Worm (Caenorhabditis elegans): ENCODE results near the gene soap-1.
A peak's percentile ranks its signal among the peaks of the same experiment; 100 is the strongest.

soap-1 gene

DNA sequence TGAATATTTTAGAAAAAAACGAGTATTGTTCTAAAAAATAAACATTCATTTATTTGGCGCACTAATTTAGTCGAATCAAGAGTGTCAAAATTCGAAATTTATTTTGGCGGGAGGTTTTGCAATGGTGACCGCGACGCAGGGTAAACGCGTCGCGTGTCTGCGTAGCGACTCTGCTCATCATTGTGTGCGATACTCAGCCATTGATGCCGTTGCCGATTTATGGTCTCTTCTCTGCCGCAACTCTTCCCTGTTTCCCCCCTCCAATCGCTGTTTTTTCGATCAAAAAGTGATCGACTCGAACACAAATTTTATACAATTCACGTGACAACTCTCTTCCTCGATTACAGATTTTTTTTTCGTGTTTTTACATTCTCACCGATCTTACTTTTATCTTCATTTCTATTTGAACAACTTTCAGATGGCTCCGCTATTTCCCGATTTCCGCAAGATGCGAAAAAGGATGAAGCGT lies 18.2 kb downstream of the soap-1 start, which contains the start of gene F09G2.2 (continued):
- TF ChIP-seq F49E8.2 (tag; optimal IDR thresholded peaks at IDR 0.05; ENCODE audit: insufficient read depth) (peak; percentile 9), F57A8.1 (GFP tag; optimal IDR thresholded peaks at IDR 0.05) (no peak), lag-1 (GFP tag; IDR thresholded peaks at IDR 0.05) (no peak), B0336.3 (GFP tag; IDR thresholded peaks at IDR 0.05) (peak; percentile 84), hmg-20 (GFP tag; IDR thresholded peaks at IDR 0.05) (0 out of 2 replicates have a peak, but pooled peaks have one; percentile 48), sea-2 (GFP tag; IDR thresholded peaks at IDR 0.05) (no peak), T07F8.4 (tag; optimal IDR thresholded peaks at IDR 0.05) (no peak), C06A6.2 (GFP tag; conservative IDR thresholded peaks at IDR 0.05) (no peak; the same call in 1 of the 2 replicates), dpff-1 (tag; optimal IDR thresholded peaks at IDR 0.05) (no peak), snpc-3.4 (tag; optimal IDR thresholded peaks at IDR 0.05) (peak; percentile 88), F37B4.10 (GFP tag; IDR thresholded peaks at IDR 0.05) (no peak), atf-7 (tag; optimal IDR thresholded peaks at IDR 0.05) (peak; percentile 14), rpc-1 (optimal IDR thresholded peaks at IDR 0.05) (no peak), rpc-1 (tag; optimal IDR thresholded peaks at IDR 0.05) (no peak), egl-18 (GFP tag; IDR thresholded peaks at IDR 0.05) (no peak), akir-1 (GFP tag; optimal IDR thresholded peaks at IDR 0.05) (no peak), cebp-2 (GFP tag; IDR thresholded peaks at IDR 0.05) (no peak), ztf-25 (GFP tag; IDR thresholded peaks at IDR 0.05) (0 out of 2 replicates have a peak, but pooled peaks have one; percentile 40), Y53F4B.3 (GFP tag; IDR thresholded peaks at IDR 0.05) (0 out of 2 replicates have a peak, but pooled peaks have one; percentile 10), dpl-1 (GFP tag; optimal IDR thresholded peaks at IDR 0.05) (peak; percentile 90), K12H6.12 (tag; optimal IDR thresholded peaks at IDR 0.05) (peak; percentile 79), mes-4 (tag; optimal IDR thresholded peaks at IDR 0.05) (no peak), nhr-90 (tag; optimal IDR thresholded peaks at IDR 0.05) (peak; percentile 8), ekl-4 (GFP tag; IDR thresholded peaks at IDR 0.05) (peak; percentile 96), zim-3 (tag; optimal IDR thresholded peaks at IDR 0.05) (no peak), lsl-1 (GFP tag; optimal IDR thresholded peaks at IDR 0.05) (peak; percentile 80), chd-7 (tag; optimal IDR thresholded peaks at IDR 0.05) (peak; percentile 33), pha-4 (tag; optimal IDR thresholded peaks at IDR 0.05) (peak; percentile 84), D2030.7 (GFP tag; IDR thresholded peaks at IDR 0.05) (peak; percentile 88), F33H1.4 (GFP tag; IDR thresholded peaks at IDR 0.05) (peak; percentile 79), B0035.1 (tag; optimal IDR thresholded peaks at IDR 0.05) (peak; percentile 0), rcor-1 (GFP tag; IDR thresholded peaks at IDR 0.05) (peak; percentile 93), K11D2.4 (GFP tag; IDR thresholded peaks at IDR 0.05) (peak; percentile 72), Y67H2A.10 (GFP tag; conservative IDR thresholded peaks at IDR 0.05) (peak; percentile 76; the same call in 1 of the 2 replicates), nhr-27 (tag; optimal IDR thresholded peaks at IDR 0.05) (no peak), F39B2.1 (GFP tag; IDR thresholded peaks at IDR 0.05) (no peak), nfyb-1 (GFP tag; IDR thresholded peaks at IDR 0.05) (peak; percentile 92), ama-1 (optimal IDR thresholded peaks at IDR 0.05) (no peak), ama-1 (GFP tag; optimal IDR thresholded peaks at IDR 0.05) (no peak), hmg-1.2 (GFP tag; IDR thresholded peaks at IDR 0.05) (peak; percentile 99), hrde-1 (tag; optimal IDR thresholded peaks at IDR 0.05; ENCODE audit: borderline replicate concordance) (peak; percentile 14), ztf-3 (GFP tag; optimal IDR thresholded peaks at IDR 0.05) (no peak), die-1 (tag; optimal IDR thresholded peaks at IDR 0.05) (no peak), C17E4.6 (GFP tag; IDR thresholded peaks at IDR 0.05) (peak; percentile 81), gei-17 (GFP tag; optimal IDR thresholded peaks at IDR 0.05) (peak; percentile 42), F10E7.11 (tag; optimal IDR thresholded peaks at IDR 0.05) (no peak), lin-40 (tag; optimal IDR thresholded peaks at IDR 0.05) (peak; percentile 86), unc-130 (GFP tag; optimal IDR thresholded peaks at IDR 0.05) (peak; percentile 32), sdz-38 (tag; optimal IDR thresholded peaks at IDR 0.05) (no peak), lin-54 (GFP tag; optimal IDR thresholded peaks at IDR 0.05) (peak; percentile 93)
